Fruit fly (Drosophila melanogaster) ovary, adult (tissue): ENCODE data around the gene CG7194.

Experiments
- CG17801 ChIP-seq: fragments of 200-800 bp; optimal IDR thresholded peaks from 2 replicates; lab custom pipeline; 2019; ENCODE audit warnings: missing biosample characterization, mild to moderate bottlenecking, missing genetic modification characterization, moderate library complexity; ENCODE audit not compliant: partially characterized antibody

CG7194 gene

dm6 chr3L:8320105-8320813 is 16.4 kb upstream of the CG7194 start, which contains the start of gene CG13670:
Gene CG13670, plus strand, starts transcription at chr3L:8320763.
- TF ChIP-seq CG17801 (GFP tag; lab: Kevin White, UChicago): no peak

- TF ChIP-seq CG17801 (GFP tag; lab: Kevin White, UChicago): no peak
These were observed 15.2 kb upstream of the CG7194 start, which contains the start of gene CG43059 for dm6 chr3L:8318916-8319506. Gene CG43059, minus strand, starts transcription at chr3L:8318966.

dm6 chr3L:8315141-8315816 is 11.4 kb upstream of the CG7194 start, which contains the start of gene Cpsf6:
Gene Cpsf6, minus strand, starts transcription at chr3L:8315502.
- TF ChIP-seq CG17801 (GFP tag; lab: Kevin White, UChicago): peak; percentile 3

- TF ChIP-seq CG17801 (GFP tag; lab: Kevin White, UChicago): no peak
These were observed 10.9 kb upstream of the CG7194 start for dm6 chr3L:8314788-8315140.

- TF ChIP-seq CG17801 (GFP tag; lab: Kevin White, UChicago): no peak
These were observed 8.4 kb upstream of the CG7194 start for dm6 chr3L:8312290-8312689.

dm6 chr3L:8308891-8309352 is 5.1 kb upstream of the CG7194 start, which contains the start of gene BI-1:
Gene BI-1, minus strand, starts transcription at chr3L:8308941.
- TF ChIP-seq CG17801 (GFP tag; lab: Kevin White, UChicago): peak; percentile 47

- TF ChIP-seq CG17801 (GFP tag; lab: Kevin White, UChicago): no peak
These were observed 3.0 kb upstream of the CG7194 start, which contains the start of gene Gr66a for dm6 chr3L:8306880-8307279. Gene Gr66a, minus strand, starts transcription at chr3L:8306980.

- peak; percentile 72 for TF ChIP-seq CG17801 (GFP tag; lab: Kevin White, UChicago)
These were observed 4.4 kb downstream of the CG7194 start, which contains the start of the genes Arl5 and CG13671 for dm6 chr3L:8299224-8300130. Gene Arl5, minus strand, starts transcription at chr3L:8299839. Gene CG13671, plus strand, starts transcription at chr3L:8300064.

dm6 chr3L:8297488-8297887 is 6.4 kb downstream of the CG7194 start:
- TF ChIP-seq CG17801 (GFP tag; lab: Kevin White, UChicago): no peak

- TF ChIP-seq CG17801 (GFP tag; lab: Kevin White, UChicago): peak; percentile 21
These were observed 6.9 kb downstream of the CG7194 start, which contains the start of gene Rab19 for dm6 chr3L:8296941-8297340. Gene Rab19, plus strand, starts transcription at chr3L:8297018.

dm6 chr3L:8295227-8295626 is 8.6 kb downstream of the CG7194 start, which contains the start of gene CG7201:
Gene CG7201, minus strand, starts transcription at chr3L:8295327.
- no peak for TF ChIP-seq CG17801 (GFP tag; lab: Kevin White, UChicago)

dm6 chr3L:8289336-8290258 is 14.3 kb downstream of the CG7194 start, which contains the start of gene cert:
Gene cert, minus strand, starts transcription at chr3L:8289870.
- TF ChIP-seq CG17801 (GFP tag; lab: Kevin White, UChicago): peak; percentile 28

- no peak for TF ChIP-seq CG17801 (GFP tag; lab: Kevin White, UChicago)
These were observed 15.5 kb downstream of the CG7194 start for dm6 chr3L:8288396-8288795.
